Fruit fly (Drosophila melanogaster): ENCODE measurements around the gene trc.
A peak's percentile ranks its signal among the peaks of the same experiment; 100 is the strongest.

The trc gene

DNA sequence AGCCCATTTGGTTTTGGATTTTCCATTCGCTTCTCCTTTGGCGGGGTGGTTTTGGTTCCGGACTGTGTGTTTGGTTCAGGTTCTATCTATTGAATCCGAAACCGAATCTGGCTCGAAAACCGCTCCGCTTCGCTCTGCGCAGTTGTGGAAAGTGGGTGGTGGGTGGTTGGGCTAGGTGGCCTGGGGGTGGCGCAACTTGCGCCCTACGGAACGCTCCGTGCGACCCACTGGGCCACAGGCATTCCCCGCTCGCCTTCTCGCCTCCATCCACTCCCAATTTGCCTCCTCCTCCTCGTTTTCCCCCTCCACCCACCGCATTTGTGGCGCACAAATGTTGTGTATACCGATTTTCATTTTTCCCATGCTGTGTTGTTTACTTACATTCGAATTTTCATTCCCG, 15.4 kb downstream of the trc start (continued):
- TF ChIP-seq Meics (GFP tag; optimal IDR thresholded peaks at IDR 0.05) (no peak), seq (GFP tag; IDR thresholded peaks at IDR 0.05) (peak; percentile 28; the same call in 1 of the 2 replicates), ems (GFP tag; optimal IDR thresholded peaks at IDR 0.05) (no peak), NfI (GFP tag; optimal IDR thresholded peaks at IDR 0.05) (no peak), CG34422 (GFP tag; IDR thresholded peaks at IDR 0.05) (peak; percentile 10; the same call in 1 of the 3 replicates), lola (GFP tag; optimal IDR thresholded peaks at IDR 0.05) (no peak), PHDP (tag; optimal IDR thresholded peaks at IDR 0.05) (no peak), row (GFP tag; IDR thresholded peaks at IDR 0.05) (no peak), CG12104 (GFP tag; optimal IDR thresholded peaks at IDR 0.05) (no peak), chinmo (GFP tag; IDR thresholded peaks at IDR 0.05; ENCODE audit: partially characterized antibody) (0 out of 4 replicates have a peak, but pooled peaks have one; percentile 13), CG6654 (GFP tag; optimal IDR thresholded peaks at IDR 0.05) (no peak), ato (GFP tag; IDR thresholded peaks at IDR 0.05; ENCODE audit: partially characterized antibody) (0 out of 2 replicates have a peak, but pooled peaks have one; percentile 17), toy (GFP tag; IDR thresholded peaks at IDR 0.05) (no peak), sug (tag; optimal IDR thresholded peaks at IDR 0.05) (no peak), gem (tag; optimal IDR thresholded peaks at IDR 0.05) (no peak), HLH4C (GFP tag; IDR thresholded peaks at IDR 0.05; ENCODE audit: partially characterized antibody) (peak; percentile 20; the same call in 1 of the 3 replicates), Dbx (GFP tag; IDR thresholded peaks at IDR 0.05) (no peak), Hand (GFP tag; optimal IDR thresholded peaks at IDR 0.05) (no peak), pita (GFP tag; optimal IDR thresholded peaks at IDR 0.05) (no peak), inv (GFP tag; IDR thresholded peaks at IDR 0.05; ENCODE audit: partially characterized antibody) (peak; percentile 14; the same call in 1 of the 2 replicates), CG2202 (tag; optimal IDR thresholded peaks at IDR 0.05) (no peak), Xbp1 (GFP tag; optimal IDR thresholded peaks at IDR 0.05) (no peak), CG15479 (GFP tag; optimal IDR thresholded peaks at IDR 0.05) (no peak), Vsx1 (GFP tag; optimal IDR thresholded peaks at IDR 0.05) (no peak), peb (GFP tag; IDR thresholded peaks at IDR 0.05) (no peak), CG31388 (GFP tag; optimal IDR thresholded peaks at IDR 0.05) (no peak), CG8924 (tag; optimal IDR thresholded peaks at IDR 0.05) (no peak), CTCF (GFP tag; optimal IDR thresholded peaks at IDR 0.05) (no peak), Nf-YC (tag; optimal IDR thresholded peaks at IDR 0.05) (no peak), amos (GFP tag; IDR thresholded peaks at IDR 0.05; ENCODE audit: partially characterized antibody) (peak; percentile 37; the same call in 1 of the 2 replicates), ewg (GFP tag; optimal IDR thresholded peaks at IDR 0.05) (peak; percentile 92), CG10209 (GFP tag; optimal IDR thresholded peaks at IDR 0.05) (no peak), caup (GFP tag; optimal IDR thresholded peaks at IDR 0.05; ENCODE audit: severe bottlenecking) (no peak), kah (GFP tag; optimal IDR thresholded peaks at IDR 0.05) (no peak), crol (GFP tag; IDR thresholded peaks at IDR 0.05) (peak; percentile 94), CG12155 (GFP tag; optimal IDR thresholded peaks at IDR 0.05) (no peak), YL-1 (GFP tag; optimal IDR thresholded peaks at IDR 0.05) (peak; percentile 33), CG12744 (GFP tag; optimal IDR thresholded peaks at IDR 0.05) (no peak), MBD-R2 (GFP tag; IDR thresholded peaks at IDR 0.05) (peak; percentile 10; the same call in 1 of the 2 replicates), pzg (GFP tag; optimal IDR thresholded peaks at IDR 0.05) (peak; percentile 23), Fer3 (tag; optimal IDR thresholded peaks at IDR 0.05) (no peak), CG17361 (GFP tag; IDR thresholded peaks at IDR 0.05) (no peak), CG9797 (GFP tag; optimal IDR thresholded peaks at IDR 0.05) (no peak), CG14441 (GFP tag; IDR thresholded peaks at IDR 0.05) (no peak), MESR4 (GFP tag; optimal IDR thresholded peaks at IDR 0.05) (peak; percentile 28), Ravus (GFP tag; IDR thresholded peaks at IDR 0.05) (no peak), E2f1 (GFP tag; IDR thresholded peaks at IDR 0.05) (no peak), NFAT (GFP tag; IDR thresholded peaks at IDR 0.05) (0 out of 2 replicates have a peak, but pooled peaks have one; percentile 10), Spps (tag; optimal IDR thresholded peaks at IDR 0.05) (no peak), E2f2 (GFP tag; IDR thresholded peaks at IDR 0.05) (peak; percentile 23; the same call in 1 of the 2 replicates)
